Fruit fly (Drosophila melanogaster) whole organism, embryonic: ENCODE data around the gene Syx1A.

Source experiments
- CG11695 ChIP-seq: fragments of 200-800 bp; sonication (Bioruptor generic); IDR thresholded peaks from 3 replicates; pipeline ENCODE4 v1.3.6; 2022; ENCODE audit warnings: missing biosample characterization, missing genetic modification characterization
- CG11696 ChIP-seq: fragments of 200-800 bp; sonication (Bioruptor generic); IDR thresholded peaks from 2 replicates; pipeline ENCODE4 v1.3.6; 2022; ENCODE audit warnings: missing biosample characterization, missing genetic modification characterization
- CG12236 ChIP-seq: fragments of 200-800 bp; sonication (Bioruptor generic); optimal IDR thresholded peaks from 2 replicates; lab custom pipeline; 2016; ENCODE audit warnings: missing biosample characterization, missing genetic modification characterization
- CG15011 ChIP-seq: fragments of 200-800 bp; sonication (Bioruptor generic); optimal IDR thresholded peaks from 3 replicates; lab custom pipeline; 2018; ENCODE audit warnings: missing biosample characterization, mild to moderate bottlenecking, missing genetic modification characterization
- CG18599 ChIP-seq: fragments of 200-800 bp; sonication (Bioruptor generic); optimal IDR thresholded peaks from 3 replicates; lab custom pipeline; 2017; ENCODE audit warnings: missing biosample characterization, missing genetic modification characterization, mild to moderate bottlenecking, moderate library complexity, missing genetic modification reagents
- CG2202 ChIP-seq: fragments of 200-800 bp; sonication (Bioruptor generic); optimal IDR thresholded peaks from 2 replicates; lab custom pipeline; 2018; ENCODE audit warnings: missing biosample characterization, mild to moderate bottlenecking, missing genetic modification characterization
- CG3163 ChIP-seq: fragments of 200-800 bp; sonication (Bioruptor generic); optimal IDR thresholded peaks from 3 replicates; lab custom pipeline; 2016; ENCODE audit warnings: missing biosample characterization, missing genetic modification characterization
- CG6272 ChIP-seq: fragments of 200-800 bp; sonication (Bioruptor generic); IDR thresholded peaks from 2 replicates; pipeline ENCODE4 v1.3.6; 2022; ENCODE audit warnings: missing biosample characterization, missing genetic modification characterization
- CG6689 ChIP-seq: fragments of 200-800 bp; sonication (Bioruptor generic); IDR thresholded peaks from 2 replicates; pipeline ENCODE4 v1.3.6; 2022; ENCODE audit warnings: missing biosample characterization, missing genetic modification characterization
- CG7271 ChIP-seq: fragments of 200-800 bp; sonication (Bioruptor generic); optimal IDR thresholded peaks from 2 replicates; lab custom pipeline; 2018; ENCODE audit warnings: missing biosample characterization, mild to moderate bottlenecking, missing genetic modification characterization, moderate library complexity
- CG7963 ChIP-seq: fragments of 200-800 bp; sonication (Bioruptor generic); IDR thresholded peaks from 3 replicates; pipeline ENCODE4 v1.3.6; 2022; ENCODE audit warnings: missing biosample characterization, missing genetic modification characterization; ENCODE audit not compliant: partially characterized antibody
- CG8944 ChIP-seq: fragments of 200-800 bp; sonication (Bioruptor generic); optimal IDR thresholded peaks from 3 replicates; lab custom pipeline; 2016; ENCODE audit warnings: missing biosample characterization, missing genetic modification characterization
- Dfd ChIP-seq, 2 experiments: fragments of >200 bp; optimal IDR thresholded peaks; 2 replicates each; lab custom pipeline; 2017; ENCODE audit warnings: missing biosample characterization in 2 of 2, missing genetic modification characterization in 2 of 2
- Dip2 ChIP-seq: fragments of 200-800 bp; sonication (Bioruptor generic); IDR thresholded peaks from 2 replicates; pipeline ENCODE4 v1.3.6; 2022; ENCODE audit warnings: missing biosample characterization, missing genetic modification characterization
- Drgx ChIP-seq: fragments of 200-800 bp; sonication (Bioruptor generic); IDR thresholded peaks from 2 replicates; pipeline ENCODE4 v1.3.6; 2022; ENCODE audit warnings: missing biosample characterization, missing genetic modification characterization
- Ets65A ChIP-seq: fragments of 200-800 bp; sonication (Bioruptor generic); peaks from one replicate; lab custom pipeline; 2016; ENCODE audit warnings: missing biosample characterization, missing genetic modification characterization
- Fer2 ChIP-seq: fragments of 200-800 bp; sonication (Bioruptor generic); optimal IDR thresholded peaks from 2 replicates; lab custom pipeline; 2018; ENCODE audit warnings: missing biosample characterization, mild to moderate bottlenecking, missing genetic modification characterization, moderate library complexity
- GATAe ChIP-seq: fragments of 200-800 bp; sonication (Bioruptor generic); conservative IDR thresholded peaks from 2 replicates; pipeline ENCODE4 v1.3.6; 2022; ENCODE audit warnings: missing biosample characterization, missing genetic modification characterization
- HLH3B ChIP-seq: fragments of 200-800 bp; sonication (Bioruptor generic); IDR thresholded peaks from 2 replicates; pipeline ENCODE4 v1.3.6; 2022; ENCODE audit warnings: missing biosample characterization, missing genetic modification characterization
- Hmr ChIP-seq: fragments of 200-800 bp; sonication (Bioruptor generic); optimal IDR thresholded peaks from 3 replicates; lab custom pipeline; 2017; ENCODE audit warnings: mild to moderate bottlenecking, missing biosample characterization, missing genetic modification reagents, missing genetic modification characterization
- Hr51 ChIP-seq, 2 experiments: fragments of 200-800 bp; sonication (Bioruptor generic); optimal IDR thresholded peaks; 2 replicates in 1 of 2; 3 replicates in 1 of 2; lab custom pipeline; 2016 to 2018; ENCODE audit warnings: missing biosample characterization in 2 of 2, missing genetic modification characterization in 2 of 2, mild to moderate bottlenecking in 1 of 2, moderate library complexity in 1 of 2
- Med ChIP-seq: fragments of 200-800 bp; sonication (Bioruptor generic); peaks from one replicate; lab custom pipeline; 2016; ENCODE audit warnings: missing biosample characterization, missing genetic modification characterization, mild to moderate bottlenecking, inconsistent platforms, moderate library complexity
- Mrtf ChIP-seq: fragments of 200-800 bp; sonication (Bioruptor generic); IDR thresholded peaks from 3 replicates; pipeline ENCODE4 v1.3.6; 2022; ENCODE audit warnings: missing biosample characterization, missing genetic modification characterization
- Myb ChIP-seq: fragments of 200-800 bp; sonication (Bioruptor generic); optimal IDR thresholded peaks from 2 replicates; lab custom pipeline; 2016; ENCODE audit warnings: missing biosample characterization, missing genetic modification characterization
- NC2α ChIP-seq: fragments of 200-800 bp; sonication (Bioruptor generic); optimal IDR thresholded peaks from 2 replicates; lab custom pipeline; 2016; ENCODE audit warnings: missing biosample characterization, missing genetic modification characterization
- Pdp1 ChIP-seq, 2 experiments: fragments of 200-800 bp; sonication (Bioruptor generic); optimal IDR thresholded peaks; 3 replicates each; lab custom pipeline; 2016; ENCODE audit warnings: missing biosample characterization in 2 of 2, missing genetic modification characterization in 2 of 2, mild to moderate bottlenecking in 1 of 2, moderate library complexity in 1 of 2
- Poxn ChIP-seq: fragments of 200-800 bp; sonication (Bioruptor generic); IDR thresholded peaks from 2 replicates; pipeline ENCODE4 v1.3.6; 2022; ENCODE audit warnings: missing biosample characterization, missing genetic modification characterization
- TFAM ChIP-seq: fragments of 200-800 bp; sonication (Bioruptor generic); optimal IDR thresholded peaks from 2 replicates; lab custom pipeline; 2017; ENCODE audit warnings: missing biosample characterization, missing genetic modification characterization, inconsistent platforms
- Xrp1 ChIP-seq: fragments of 200-800 bp; sonication (Bioruptor generic); IDR thresholded peaks from 2 replicates; pipeline ENCODE4 v1.3.6; 2022; ENCODE audit warnings: missing biosample characterization, missing genetic modification characterization
- ab ChIP-seq: fragments of 200-800 bp; sonication (Bioruptor generic); optimal IDR thresholded peaks from 2 replicates; lab custom pipeline; 2016; ENCODE audit warnings: missing biosample characterization, missing genetic modification characterization
- az2 ChIP-seq: fragments of 200-800 bp; sonication (Bioruptor generic); optimal IDR thresholded peaks from 3 replicates; lab custom pipeline; 2016; ENCODE audit warnings: missing biosample characterization, missing genetic modification characterization
- bigmax ChIP-seq: fragments of 200-800 bp; sonication (Bioruptor generic); optimal IDR thresholded peaks from 2 replicates; lab custom pipeline; 2018; ENCODE audit warnings: missing biosample characterization, mild to moderate bottlenecking, missing genetic modification characterization
- bsh ChIP-seq, 2 experiments: fragments of 200-800 bp; sonication (Bioruptor generic); optimal IDR thresholded peaks; 2 replicates each; lab custom pipeline; 2017 to 2018; ENCODE audit warnings: mild to moderate bottlenecking in 2 of 2, missing biosample characterization in 2 of 2, missing genetic modification characterization in 2 of 2, moderate library complexity in 1 of 2
- chif ChIP-seq, 2 experiments: fragments of 200-800 bp; sonication (Bioruptor generic); optimal IDR thresholded peaks; 3 replicates each; lab custom pipeline; 2016; ENCODE audit warnings: missing biosample characterization in 2 of 2, missing genetic modification characterization in 2 of 2
- croc ChIP-seq: fragments of 200-800 bp; sonication (Bioruptor generic); conservative IDR thresholded peaks from 3 replicates; pipeline ENCODE4 v1.3.6; 2022; ENCODE audit warnings: missing biosample characterization, missing genetic modification characterization
- cwo ChIP-seq: fragments of 200-800 bp; sonication (Bioruptor generic); optimal IDR thresholded peaks from 3 replicates; lab custom pipeline; 2017; ENCODE audit warnings: missing biosample characterization, missing genetic modification characterization, mild to moderate bottlenecking, moderate library complexity, missing genetic modification reagents
- dmrt99B ChIP-seq: fragments of 200-800 bp; sonication (Bioruptor generic); optimal IDR thresholded peaks from 2 replicates; lab custom pipeline; 2018; ENCODE audit warnings: missing biosample characterization, mild to moderate bottlenecking, missing genetic modification characterization, moderate library complexity
- grau ChIP-seq: fragments of 200-800 bp; optimal IDR thresholded peaks from 3 replicates; lab custom pipeline; 2019; ENCODE audit warnings: missing biosample characterization, mild to moderate bottlenecking, missing genetic modification characterization, moderate library complexity
- grn ChIP-seq: fragments of 200-800 bp; sonication (Bioruptor generic); optimal IDR thresholded peaks from 3 replicates; lab custom pipeline; 2017; ENCODE audit warnings: missing biosample characterization, missing genetic modification characterization
- lab ChIP-seq: fragments of 200-800 bp; sonication (Bioruptor generic); optimal IDR thresholded peaks from 3 replicates; lab custom pipeline; 2017; ENCODE audit warnings: missing biosample characterization, missing genetic modification characterization, mild to moderate bottlenecking, moderate library complexity, missing genetic modification reagents
- mirr ChIP-seq: fragments of 200-800 bp; sonication (Bioruptor generic); optimal IDR thresholded peaks from 3 replicates; lab custom pipeline; 2018; ENCODE audit warnings: missing biosample characterization, mild to moderate bottlenecking, missing genetic modification characterization
- nom ChIP-seq: fragments of 200-800 bp; sonication (Bioruptor generic); optimal IDR thresholded peaks from 2 replicates; lab custom pipeline; 2017; ENCODE audit warnings: missing biosample characterization, missing genetic modification characterization, mild to moderate bottlenecking, moderate library complexity, missing genetic modification reagents
- pita ChIP-seq: fragments of 200-800 bp; sonication (Bioruptor generic); optimal IDR thresholded peaks from 2 replicates; lab custom pipeline; 2017; ENCODE audit warnings: missing biosample characterization, mild to moderate bottlenecking, missing genetic modification characterization
- sima ChIP-seq: fragments of 200-800 bp; sonication (Bioruptor generic); optimal IDR thresholded peaks from 2 replicates; lab custom pipeline; 2016; ENCODE audit warnings: missing biosample characterization, missing genetic modification characterization
- slbo ChIP-seq: fragments of 200-800 bp; sonication (Bioruptor generic); IDR thresholded peaks from 2 replicates; pipeline ENCODE4 v1.3.6; 2022; ENCODE audit warnings: missing biosample characterization, missing genetic modification characterization
- tap ChIP-seq: fragments of 200-800 bp; optimal IDR thresholded peaks from 3 replicates; lab custom pipeline; 2019; ENCODE audit warnings: missing biosample characterization, mild to moderate bottlenecking, missing genetic modification characterization, moderate library complexity
- trem ChIP-seq: fragments of 200-800 bp; optimal IDR thresholded peaks from 3 replicates; lab custom pipeline; 2019; ENCODE audit warnings: missing biosample characterization, mild to moderate bottlenecking, missing genetic modification characterization, moderate library complexity
- twi ChIP-seq: fragments of 200-800 bp; optimal IDR thresholded peaks from 2 replicates; lab custom pipeline; 2019; ENCODE audit warnings: missing biosample characterization, mild to moderate bottlenecking, missing genetic modification characterization, moderate library complexity

Syx1A gene

DNA sequence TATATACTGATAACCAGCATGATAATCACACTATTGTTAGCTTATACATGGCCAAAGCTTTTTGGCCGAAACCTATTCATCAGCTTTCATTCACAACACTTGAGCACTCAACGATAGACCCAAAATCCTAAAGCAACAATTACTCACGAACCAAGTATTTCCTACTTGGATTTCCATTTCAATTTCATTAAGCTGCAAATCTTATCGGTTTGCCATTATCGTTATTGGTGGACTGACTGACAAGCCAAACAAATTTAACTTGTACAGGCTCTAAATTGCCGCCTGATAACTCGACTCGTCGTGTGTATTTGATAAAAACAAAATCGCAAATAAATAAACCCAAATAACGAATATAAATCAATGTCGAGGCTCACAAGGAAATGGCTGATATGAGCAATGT, 20.6 kb downstream of the Syx1A start (continued):
- TF ChIP-seq grn (peak; percentile 7), Poxn (GFP tag; lab: Robert Waterston, UW) (no peak), cwo (GFP tag; lab: Kevin White, UChicago) (peak; percentile 17), CG18599 (peak; percentile 16), GATAe (GFP tag; lab: Robert Waterston, UW) (peak; percentile 19; the same call in 1 of the 2 replicates), sima (no peak), bsh (GFP tag; optimal IDR thresholded peaks at IDR 0.05; lab: Kevin White, UChicago) (no peak), lab (peak; percentile 14), croc (GFP tag; lab: Robert Waterston, UW) (no peak), Fer2 (no peak), CG3163 (no peak), mirr (peak; percentile 94)
- TF ChIP-seq, all 482 proteins: peak for 13

DNA sequence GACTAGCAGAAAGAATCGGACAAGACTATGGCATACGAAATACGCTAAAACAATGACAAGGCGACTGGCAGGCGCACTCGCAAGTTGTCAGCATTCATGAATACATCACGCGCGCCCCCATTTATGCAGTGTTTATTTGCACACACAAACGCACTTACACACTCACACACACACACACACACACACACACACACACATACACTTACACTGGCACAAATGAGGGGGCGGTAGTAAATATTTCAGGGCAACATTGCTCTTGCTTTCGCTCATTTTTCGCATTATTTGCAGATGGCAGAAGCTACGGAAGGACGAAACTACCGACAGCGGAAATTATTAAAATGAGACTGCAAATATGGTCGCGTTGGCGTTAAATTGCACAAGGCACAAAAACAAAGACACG, 25.9 kb downstream of the Syx1A start:
- TF ChIP-seq trem (tag; lab: Kevin White, UChicago) (no peak), CG6689 (GFP tag; lab: Robert Waterston, UW) (no peak), ab (no peak), CG8944 (GFP tag; lab: Kevin White, UChicago) (no peak), az2 (GFP tag; lab: Kevin White, UChicago) (no peak), bigmax (no peak), Dfd (GFP tag; optimal IDR thresholded peaks at IDR 0.05; lab: Kevin White, UChicago) (peak in 1 of 2 experiments; percentile 17), Mrtf (GFP tag; lab: Robert Waterston, UW) (0 out of 3 replicates have a peak, but pooled peaks have one; percentile 11), grau (no peak), Ets65A (GFP tag; lab: Kevin White, UChicago) (peak; percentile 38)

DNA sequence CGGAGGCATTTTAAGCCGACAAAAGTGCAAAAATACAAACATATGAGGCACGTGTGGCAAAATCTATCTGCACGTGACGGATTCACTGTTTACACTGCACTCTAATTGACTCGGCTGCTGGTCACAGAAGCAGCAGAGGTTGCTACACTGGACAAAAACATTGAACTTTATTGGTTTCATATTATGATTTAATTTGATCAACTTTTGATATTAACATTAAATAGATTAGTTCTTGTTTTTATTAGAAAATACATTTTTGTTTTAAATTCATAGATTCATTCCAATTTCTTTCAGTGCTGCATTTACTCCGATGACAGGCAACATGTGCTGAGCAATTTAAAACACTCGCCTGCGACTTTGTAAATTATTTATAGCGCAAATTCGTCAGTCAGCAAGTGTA, 26.5 kb downstream of the Syx1A start:
- no peak for TF ChIP-seq Pdp1 (GFP tag; optimal IDR thresholded peaks at IDR 0.05; lab: Kevin White, UChicago)
- TF ChIP-seq Xrp1 (GFP tag; lab: Robert Waterston, UW) = peak; percentile 27; the same call in 1 of the 2 replicates
- no peak for TF ChIP-seq CG3163
- TF ChIP-seq nom = no peak
- TF ChIP-seq Dip2 (GFP tag; lab: Robert Waterston, UW) = no peak
- TF ChIP-seq Drgx = 0 out of 2 replicates have a peak, but pooled peaks have one; percentile 38
- TF ChIP-seq tap (tag; lab: Kevin White, UChicago) = no peak
- no peak for TF ChIP-seq CG7271 (tag; lab: Kevin White, UChicago)
- no peak for TF ChIP-seq chif (GFP tag; optimal IDR thresholded peaks at IDR 0.05; lab: Kevin White, UChicago)
- no peak for TF ChIP-seq CG7963
- TF ChIP-seq CG12236 (GFP tag; lab: Kevin White, UChicago) = no peak
- TF ChIP-seq slbo (GFP tag; lab: Robert Waterston, UW) = peak; percentile 57
- no peak for TF ChIP-seq CG6272 (GFP tag; lab: Robert Waterston, UW)
- TF ChIP-seq CG11695 (GFP tag; lab: Robert Waterston, UW) = 0 out of 3 replicates have a peak, but pooled peaks have one; percentile 23
- no peak for TF ChIP-seq pita (GFP tag; lab: Kevin White, UChicago)
- TF ChIP-seq Hr51 (GFP tag; optimal IDR thresholded peaks at IDR 0.05; lab: Kevin White, UChicago) = peak in 1 of 2 experiments; percentile 16
- no peak for TF ChIP-seq Myb (GFP tag; lab: Kevin White, UChicago)
- TF ChIP-seq grn = no peak
- TF ChIP-seq CG11696 (GFP tag; lab: Robert Waterston, UW) = no peak
- TF ChIP-seq trem (tag; lab: Kevin White, UChicago) = no peak
- peak; percentile 14 for TF ChIP-seq dmrt99B (tag; lab: Kevin White, UChicago)
- no peak for TF ChIP-seq TFAM (GFP tag; lab: Kevin White, UChicago)
- TF ChIP-seq Med (GFP tag; lab: Kevin White, UChicago) = peak; percentile 52
- peak; percentile 62 for TF ChIP-seq twi
- no peak for TF ChIP-seq CG15011
- TF ChIP-seq HLH3B = no peak
- no peak for TF ChIP-seq NC2α (GFP tag; lab: Kevin White, UChicago)
- 0 out of 2 replicates have a peak, but pooled peaks have one; percentile 28 for TF ChIP-seq CG6689 (GFP tag; lab: Robert Waterston, UW)
- no peak for TF ChIP-seq Hmr
- no peak for TF ChIP-seq CG2202 (tag; lab: Kevin White, UChicago)
